Fruit fly (Drosophila melanogaster) whole organism, embryonic: ENCODE results near the gene Polr1F.

Experiments used
- BEAF-32 ChIP-seq: fragments of 200-800 bp; sonication (Bioruptor generic); optimal IDR thresholded peaks from 3 replicates; lab custom pipeline; 2017; ENCODE audit warnings: missing biosample characterization, missing genetic modification characterization, mild to moderate bottlenecking, moderate library complexity, missing genetic modification reagents
- Blimp-1 ChIP-seq: fragments of 200-800 bp; sonication (Bioruptor generic); optimal IDR thresholded peaks from 3 replicates; lab custom pipeline; 2018; ENCODE audit warnings: missing biosample characterization, missing genetic modification characterization, mild to moderate bottlenecking, moderate library complexity, missing genetic modification reagents
- BtbVII ChIP-seq: fragments of 200-800 bp; sonication (Bioruptor generic); optimal IDR thresholded peaks from 3 replicates; lab custom pipeline; 2017; ENCODE audit warnings: missing biosample characterization, mild to moderate bottlenecking, missing genetic modification characterization
- CG10366 ChIP-seq: fragments of 200-800 bp; sonication (Bioruptor generic); IDR thresholded peaks from 2 replicates; pipeline ENCODE4 v1.3.6; 2022; ENCODE audit warnings: missing biosample characterization, missing genetic modification characterization
- CG10979 ChIP-seq: fragments of 200-800 bp; sonication (Bioruptor generic); optimal IDR thresholded peaks from 2 replicates; lab custom pipeline; 2018; ENCODE audit warnings: missing biosample characterization, mild to moderate bottlenecking, missing genetic modification characterization, moderate library complexity
- CG12104 ChIP-seq: fragments of 200-800 bp; sonication (Bioruptor generic); optimal IDR thresholded peaks from 3 replicates; lab custom pipeline; 2016; ENCODE audit warnings: missing biosample characterization, missing genetic modification characterization
- CG12155 ChIP-seq: fragments of 200-800 bp; sonication (Bioruptor generic); optimal IDR thresholded peaks from 3 replicates; lab custom pipeline; 2016; ENCODE audit warnings: missing biosample characterization, missing genetic modification characterization
- CG13287 ChIP-seq: fragments of 200-800 bp; sonication (Bioruptor generic); IDR thresholded peaks from 2 replicates; pipeline ENCODE4 v1.3.6; 2022; ENCODE audit warnings: missing biosample characterization, missing genetic modification characterization; ENCODE audit not compliant: partially characterized antibody
- CG14710 ChIP-seq: fragments of 200-800 bp; sonication (Bioruptor generic); optimal IDR thresholded peaks from 3 replicates; lab custom pipeline; 2019; ENCODE audit warnings: missing biosample characterization, mild to moderate bottlenecking, missing genetic modification characterization, moderate library complexity
- CG14860 ChIP-seq: fragments of 200-800 bp; sonication (Bioruptor generic); IDR thresholded peaks from 3 replicates; pipeline ENCODE4 v1.3.6; 2022; ENCODE audit warnings: missing biosample characterization, missing genetic modification characterization; ENCODE audit not compliant: partially characterized antibody
- CG1647 ChIP-seq: fragments of 200-800 bp; sonication (Bioruptor generic); optimal IDR thresholded peaks from 3 replicates; lab custom pipeline; 2016; ENCODE audit warnings: missing biosample characterization, missing genetic modification characterization
- CG16813 ChIP-seq: fragments of 200-800 bp; sonication (Bioruptor generic); IDR thresholded peaks from 3 replicates; pipeline ENCODE4 v1.3.6; 2022; ENCODE audit warnings: missing biosample characterization, missing genetic modification characterization; ENCODE audit not compliant: partially characterized antibody
- CG18619 ChIP-seq: fragments of 200-800 bp; sonication (Bioruptor generic); optimal IDR thresholded peaks from 3 replicates; lab custom pipeline; 2017; ENCODE audit warnings: missing biosample characterization, mild to moderate bottlenecking, missing genetic modification characterization
- CG2712 ChIP-seq: fragments of 200-800 bp; optimal IDR thresholded peaks from 3 replicates; lab custom pipeline; 2019; ENCODE audit warnings: missing biosample characterization, mild to moderate bottlenecking, missing genetic modification characterization, moderate library complexity
- CG34422 ChIP-seq: fragments of 200-800 bp; sonication (Bioruptor generic); IDR thresholded peaks from 3 replicates; pipeline ENCODE4 v1.3.6; 2022; ENCODE audit warnings: missing biosample characterization, missing genetic modification characterization
- CG4282 ChIP-seq: fragments of 200-800 bp; sonication (Bioruptor generic); optimal IDR thresholded peaks from 2 replicates; lab custom pipeline; 2016; ENCODE audit warnings: missing biosample characterization, missing genetic modification characterization
- CG4617 ChIP-seq: fragments of 200-800 bp; sonication (Bioruptor generic); optimal IDR thresholded peaks from 3 replicates; lab custom pipeline; 2016; ENCODE audit warnings: missing biosample characterization, missing genetic modification characterization, borderline replicate concordance
- CG6254 ChIP-seq: fragments of 200-800 bp; sonication (Bioruptor generic); optimal IDR thresholded peaks from 3 replicates; lab custom pipeline; 2017; ENCODE audit warnings: mild to moderate bottlenecking, missing biosample characterization, missing genetic modification reagents, missing genetic modification characterization
- CG6813 ChIP-seq: fragments of 200-800 bp; sonication (Bioruptor generic); optimal IDR thresholded peaks from 2 replicates; lab custom pipeline; 2017; ENCODE audit warnings: missing biosample characterization, missing genetic modification characterization, mild to moderate bottlenecking, moderate library complexity, missing genetic modification reagents
- CG7556 ChIP-seq: fragments of 200-800 bp; sonication (Bioruptor generic); optimal IDR thresholded peaks from 2 replicates; lab custom pipeline; 2017; ENCODE audit warnings: missing biosample characterization, mild to moderate bottlenecking, missing genetic modification characterization
- CG7786 ChIP-seq: fragments of 200-800 bp; sonication (Bioruptor generic); optimal IDR thresholded peaks from 2 replicates; lab custom pipeline; 2016; ENCODE audit warnings: missing biosample characterization, missing genetic modification characterization
- CG9797 ChIP-seq: fragments of 200-800 bp; sonication (Bioruptor generic); optimal IDR thresholded peaks from 3 replicates; lab custom pipeline; 2018; ENCODE audit warnings: missing biosample characterization, mild to moderate bottlenecking, missing genetic modification characterization
- CrebB ChIP-seq: fragments of 200-800 bp; sonication (Bioruptor generic); optimal IDR thresholded peaks from 3 replicates; lab custom pipeline; 2018; ENCODE audit warnings: missing biosample characterization, mild to moderate bottlenecking, missing genetic modification characterization
- D ChIP-seq, 2 experiments: fragments of 200-800 bp in 1 of 2; fragments of >200 bp in 1 of 2; sonication (Bioruptor generic) in 1 of 2; optimal IDR thresholded peaks; 2 replicates in 1 of 2; 3 replicates in 1 of 2; lab custom pipeline; 2017; ENCODE audit warnings: mild to moderate bottlenecking in 1 of 2, missing biosample characterization in 1 of 2, missing genetic modification characterization in 1 of 2, missing genetic modification reagents in 1 of 2
- E2f1 ChIP-seq: fragments of 200-800 bp; sonication (Bioruptor generic); IDR thresholded peaks from 2 replicates; pipeline ENCODE4 v1.3.6; 2022; ENCODE audit warnings: missing biosample characterization, missing genetic modification characterization
- HLH4C ChIP-seq: fragments of 200-800 bp; sonication (Bioruptor generic); IDR thresholded peaks from 3 replicates; pipeline ENCODE4 v1.3.6; 2022; ENCODE audit warnings: missing biosample characterization, missing genetic modification characterization; ENCODE audit not compliant: partially characterized antibody
- HLH54F ChIP-seq: fragments of 200-800 bp; sonication (Bioruptor generic); optimal IDR thresholded peaks from 3 replicates; lab custom pipeline; 2016; ENCODE audit warnings: missing biosample characterization, missing genetic modification characterization
- Jarid2 ChIP-seq: fragments of 200-800 bp; sonication (Bioruptor generic); optimal IDR thresholded peaks from 3 replicates; lab custom pipeline; 2017; ENCODE audit warnings: mild to moderate bottlenecking, missing biosample characterization, missing genetic modification reagents, missing genetic modification characterization
- MBD-R2 ChIP-seq: fragments of 200-800 bp; sonication (Bioruptor generic); IDR thresholded peaks from 2 replicates; pipeline ENCODE4 v1.3.6; 2022; ENCODE audit warnings: missing biosample characterization, missing genetic modification characterization
- Poxn ChIP-seq: fragments of 200-800 bp; sonication (Bioruptor generic); IDR thresholded peaks from 2 replicates; pipeline ENCODE4 v1.3.6; 2022; ENCODE audit warnings: missing biosample characterization, missing genetic modification characterization
- chm ChIP-seq: fragments of 200-800 bp; sonication (Bioruptor generic); IDR thresholded peaks from 2 replicates; pipeline ENCODE4 v1.3.6; 2022; ENCODE audit warnings: missing biosample characterization, missing genetic modification characterization
- dmrt11E ChIP-seq: fragments of 200-800 bp; sonication (Bioruptor generic); optimal IDR thresholded peaks from 3 replicates; lab custom pipeline; 2018; ENCODE audit warnings: missing biosample characterization, mild to moderate bottlenecking, missing genetic modification characterization, moderate library complexity
- fd96Cb ChIP-seq: fragments of 200-800 bp; sonication (Bioruptor generic); optimal IDR thresholded peaks from 2 replicates; lab custom pipeline; 2018; ENCODE audit warnings: missing biosample characterization, mild to moderate bottlenecking, missing genetic modification characterization, moderate library complexity
- gcm ChIP-seq: fragments of 200-800 bp; sonication (Bioruptor generic); optimal IDR thresholded peaks from 2 replicates; lab custom pipeline; 2019; ENCODE audit warnings: missing biosample characterization, mild to moderate bottlenecking, missing genetic modification characterization, moderate library complexity
- hbn ChIP-seq: fragments of 200-800 bp; sonication (Bioruptor generic); IDR thresholded peaks from 2 replicates; pipeline ENCODE4 v1.3.6; 2022; ENCODE audit warnings: missing biosample characterization, missing genetic modification characterization; ENCODE audit not compliant: partially characterized antibody
- kah ChIP-seq: fragments of 200-800 bp; sonication (Bioruptor generic); optimal IDR thresholded peaks from 2 replicates; lab custom pipeline; 2018; ENCODE audit warnings: missing biosample characterization, mild to moderate bottlenecking, missing genetic modification characterization
- klu ChIP-seq: fragments of 200-800 bp; sonication (Bioruptor generic); IDR thresholded peaks from 2 replicates; pipeline ENCODE4 v1.3.6; 2022; ENCODE audit warnings: missing biosample characterization, missing genetic modification characterization
- nom ChIP-seq: fragments of 200-800 bp; sonication (Bioruptor generic); optimal IDR thresholded peaks from 2 replicates; lab custom pipeline; 2017; ENCODE audit warnings: missing biosample characterization, missing genetic modification characterization, mild to moderate bottlenecking, moderate library complexity, missing genetic modification reagents
- peb ChIP-seq: fragments of 200-800 bp; sonication (Bioruptor generic); IDR thresholded peaks from 2 replicates; pipeline ENCODE4 v1.3.6; 2022; ENCODE audit warnings: missing biosample characterization, missing genetic modification characterization
- rib ChIP-seq: fragments of 200-800 bp; sonication (Bioruptor generic); IDR thresholded peaks from 2 replicates; pipeline ENCODE4 v1.3.6; 2022; ENCODE audit warnings: missing biosample characterization, missing genetic modification characterization
- row ChIP-seq: fragments of 200-800 bp; sonication (Bioruptor generic); IDR thresholded peaks from 3 replicates; pipeline ENCODE4 v1.3.6; 2022; ENCODE audit warnings: missing biosample characterization, missing genetic modification characterization
- sc ChIP-seq, 3 experiments: fragments of >200 bp in 2 of 3; fragments of 200-800 bp in 1 of 3; sonication (Bioruptor generic) in 1 of 3; optimal IDR thresholded peaks; 2 replicates in 2 of 3; 3 replicates in 1 of 3; lab custom pipeline; 2017; ENCODE audit warnings: mild to moderate bottlenecking in 1 of 3, missing biosample characterization in 1 of 3, missing genetic modification characterization in 1 of 3, missing genetic modification reagents in 1 of 3
- sens ChIP-seq: fragments of 200-800 bp; sonication (Bioruptor generic); peaks from one replicate; lab custom pipeline; 2016; ENCODE audit warnings: missing biosample characterization, missing genetic modification characterization
- slp2 ChIP-seq: fragments of 200-800 bp; sonication (Bioruptor generic); optimal IDR thresholded peaks from 2 replicates; lab custom pipeline; 2016; ENCODE audit warnings: missing biosample characterization, missing genetic modification characterization
- tap ChIP-seq: fragments of 200-800 bp; optimal IDR thresholded peaks from 3 replicates; lab custom pipeline; 2019; ENCODE audit warnings: missing biosample characterization, mild to moderate bottlenecking, missing genetic modification characterization, moderate library complexity
- unc-4 ChIP-seq: fragments of 200-800 bp; sonication (Bioruptor generic); IDR thresholded peaks from 2 replicates; pipeline ENCODE4 v1.3.6; 2022; ENCODE audit warnings: missing biosample characterization, missing genetic modification characterization; ENCODE audit not compliant: partially characterized antibody

Gene Polr1F

dm6 chr2L:6950096-6950495 is 42.5 kb upstream of the Polr1F start, which contains the start of the genes Gas41 and SA1 (continued):
- no peak for TF ChIP-seq Jarid2 (GFP tag; lab: Kevin White, UChicago)

DNA sequence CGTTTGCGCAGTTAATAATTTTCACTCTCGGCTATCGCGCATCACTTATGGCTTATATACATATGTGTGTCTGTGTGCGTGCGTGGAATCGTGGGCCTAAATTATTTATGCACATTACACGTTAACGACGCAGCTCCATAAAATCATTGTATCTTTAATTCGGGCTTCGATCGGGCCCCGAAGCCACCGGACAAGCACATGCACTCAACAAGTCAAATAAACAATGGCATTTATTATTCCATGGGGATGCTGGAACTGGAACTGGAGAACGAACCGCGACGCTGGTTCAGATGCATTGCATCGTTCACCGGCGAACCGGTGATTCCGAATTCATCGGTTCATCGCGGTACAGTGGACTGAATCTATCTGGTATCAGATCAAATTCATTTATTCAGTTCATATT is 40.9 kb upstream of the Polr1F start, which contains the start of gene ihog:
ihog (minus strand) TSS at position 269 of the 403 bp plus-strand sequence.
- TF ChIP-seq CG14710 (tag; lab: Kevin White, UChicago) (peak; percentile 16), slp2 (GFP tag; lab: Kevin White, UChicago) (no peak), fd96Cb (tag; lab: Kevin White, UChicago) (no peak), Poxn (GFP tag; lab: Robert Waterston, UW) (no peak), klu (no peak), E2f1 (GFP tag; lab: Robert Waterston, UW) (0 out of 2 replicates have a peak, but pooled peaks have one; percentile 6), CG6813 (GFP tag; lab: Kevin White, UChicago) (no peak), CG7556 (GFP tag; lab: Kevin White, UChicago) (peak; percentile 20), HLH4C (GFP tag; lab: Robert Waterston, UW) (0 out of 3 replicates have a peak, but pooled peaks have one; percentile 9), CG14860 (GFP tag; lab: Robert Waterston, UW) (peak; percentile 66), sens (GFP tag; lab: Kevin White, UChicago) (peak; percentile 70), BtbVII (GFP tag; lab: Kevin White, UChicago) (no peak), peb (GFP tag; lab: Robert Waterston, UW) (no peak; the same call in 1 of the 2 replicates), HLH54F (GFP tag; lab: Kevin White, UChicago) (no peak), CG12104 (GFP tag; lab: Kevin White, UChicago) (no peak), D (optimal IDR thresholded peaks at IDR 0.05; lab: Kevin White, UChicago) (peak; percentile 40), D (GFP tag; optimal IDR thresholded peaks at IDR 0.05; lab: Kevin White, UChicago) (no peak), CG10979 (tag; lab: Kevin White, UChicago) (peak; percentile 14), CG13287 (GFP tag; lab: Robert Waterston, UW) (peak; percentile 70), CG12155 (GFP tag; lab: Kevin White, UChicago) (no peak), tap (peak; percentile 46), chm (GFP tag; lab: Robert Waterston, UW) (peak; percentile 15; the same call in 1 of the 2 replicates), rib (GFP tag; lab: Robert Waterston, UW) (no peak), nom (peak; percentile 20), Blimp-1 (GFP tag; lab: Kevin White, UChicago) (no peak), CG1647 (GFP tag; lab: Kevin White, UChicago) (no peak), BEAF-32 (GFP tag; lab: Kevin White, UChicago) (peak; percentile 48), MBD-R2 (GFP tag; lab: Robert Waterston, UW) (peak; percentile 68; the same call in 1 of the 2 replicates), CG4617 (peak; percentile 71), CG10366 (GFP tag; lab: Robert Waterston, UW) (0 out of 2 replicates have a peak, but pooled peaks have one; percentile 17), CG7786 (GFP tag; lab: Kevin White, UChicago) (no peak), CG2712 (tag; lab: Kevin White, UChicago) (peak; percentile 37), CG6254 (peak; percentile 4), kah (GFP tag; lab: Kevin White, UChicago) (peak; percentile 1), dmrt11E (no peak), CG18619 (GFP tag; lab: Kevin White, UChicago) (no peak), hbn (0 out of 2 replicates have a peak, but pooled peaks have one; percentile 23), CrebB (tag; lab: Kevin White, UChicago) (peak; percentile 10), sc (optimal IDR thresholded peaks at IDR 0.05; lab: Kevin White, UChicago) (no peak), sc (GFP tag; optimal IDR thresholded peaks at IDR 0.05; lab: Kevin White, UChicago) (no peak), CG34422 (GFP tag; lab: Robert Waterston, UW) (peak; percentile 35; the same call in 1 of the 3 replicates), gcm (GFP tag; lab: Kevin White, UChicago) (peak; percentile 15), unc-4 (GFP tag; lab: Robert Waterston, UW) (peak; percentile 47; the same call in 1 of the 2 replicates), CG16813 (peak; percentile 24; the same call in 1 of the 3 replicates), CG4282 (peak; percentile 17), row (GFP tag; lab: Robert Waterston, UW) (peak; percentile 88), CG9797 (GFP tag; lab: Kevin White, UChicago) (no peak)
